Fruit fly (Drosophila melanogaster) whole organism, embryonic: ENCODE measurements around the gene Hsp110.

Experiments
- Adf1 ChIP-seq: fragments of 200-800 bp; sonication (Bioruptor generic); IDR thresholded peaks from 2 replicates; pipeline ENCODE4 v1.3.6; 2022; ENCODE audit warnings: missing biosample characterization, missing genetic modification characterization
- B-H1 ChIP-seq: fragments of 200-800 bp; sonication (Bioruptor generic); IDR thresholded peaks from 3 replicates; pipeline ENCODE4 v1.3.6; 2022; ENCODE audit warnings: missing biosample characterization, missing genetic modification characterization
- CG10366 ChIP-seq: fragments of 200-800 bp; sonication (Bioruptor generic); IDR thresholded peaks from 2 replicates; pipeline ENCODE4 v1.3.6; 2022; ENCODE audit warnings: missing biosample characterization, missing genetic modification characterization
- CG10543 ChIP-seq: fragments of 200-800 bp; sonication (Bioruptor generic); optimal IDR thresholded peaks from 3 replicates; lab custom pipeline; 2017; ENCODE audit warnings: missing biosample characterization, mild to moderate bottlenecking, missing genetic modification characterization, moderate library complexity
- CG11456 ChIP-seq: fragments of 200-800 bp; sonication (Bioruptor generic); IDR thresholded peaks from 3 replicates; pipeline ENCODE4 v1.3.6; 2022; ENCODE audit warnings: missing biosample characterization, missing genetic modification characterization
- CG14667 ChIP-seq: fragments of 200-800 bp; sonication (Bioruptor generic); IDR thresholded peaks from 2 replicates; pipeline ENCODE4 v1.3.6; 2022; ENCODE audit warnings: missing biosample characterization, missing genetic modification characterization
- CG1529 ChIP-seq: fragments of 200-800 bp; sonication (Bioruptor generic); optimal IDR thresholded peaks from 3 replicates; lab custom pipeline; 2018; ENCODE audit warnings: missing biosample characterization, missing genetic modification characterization
- CG15479 ChIP-seq: fragments of 200-800 bp; sonication (Bioruptor generic); optimal IDR thresholded peaks from 3 replicates; lab custom pipeline; 2019; ENCODE audit warnings: missing biosample characterization, mild to moderate bottlenecking, missing genetic modification characterization, moderate library complexity
- CG1603 ChIP-seq: fragments of 200-800 bp; sonication (Bioruptor generic); optimal IDR thresholded peaks from 2 replicates; lab custom pipeline; 2019; ENCODE audit warnings: missing biosample characterization, mild to moderate bottlenecking, missing genetic modification characterization, moderate library complexity
- CG17568 ChIP-seq: fragments of 200-800 bp; sonication (Bioruptor generic); optimal IDR thresholded peaks from 2 replicates; lab custom pipeline; 2018; ENCODE audit warnings: missing biosample characterization, mild to moderate bottlenecking, missing genetic modification characterization, moderate library complexity
- CG17829 ChIP-seq: fragments of 200-800 bp; optimal IDR thresholded peaks from 2 replicates; lab custom pipeline; 2019; ENCODE audit warnings: missing biosample characterization, mild to moderate bottlenecking, missing genetic modification characterization, moderate library complexity
- CG1792 ChIP-seq: fragments of 200-800 bp; sonication (Bioruptor generic); optimal IDR thresholded peaks from 2 replicates; lab custom pipeline; 2016; ENCODE audit warnings: missing biosample characterization, missing genetic modification characterization
- CG18262 ChIP-seq: fragments of 200-800 bp; optimal IDR thresholded peaks from 3 replicates; lab custom pipeline; 2019; ENCODE audit warnings: missing biosample characterization, mild to moderate bottlenecking, missing genetic modification characterization, moderate library complexity
- CG30431 ChIP-seq: fragments of 200-800 bp; sonication (Bioruptor generic); optimal IDR thresholded peaks from 2 replicates; lab custom pipeline; 2017; ENCODE audit warnings: missing biosample characterization, missing genetic modification characterization
- CG31365 ChIP-seq: fragments of 200-800 bp; sonication (Bioruptor generic); optimal IDR thresholded peaks from 2 replicates; lab custom pipeline; 2018; ENCODE audit warnings: missing biosample characterization, mild to moderate bottlenecking, missing genetic modification characterization
- CG33213 ChIP-seq: fragments of 200-800 bp; sonication (Bioruptor generic); optimal IDR thresholded peaks from 3 replicates; lab custom pipeline; 2016; ENCODE audit warnings: missing biosample characterization, missing genetic modification characterization
- CG33557 ChIP-seq: fragments of 200-800 bp; sonication (Bioruptor generic); optimal IDR thresholded peaks from 2 replicates; lab custom pipeline; 2019; ENCODE audit warnings: missing biosample characterization, mild to moderate bottlenecking, missing genetic modification characterization, moderate library complexity
- CG43689 ChIP-seq: fragments of 200-800 bp; sonication (Bioruptor generic); IDR thresholded peaks from 2 replicates; pipeline ENCODE4 v1.3.6; 2022; ENCODE audit warnings: missing biosample characterization, missing genetic modification characterization
- CG4617 ChIP-seq: fragments of 200-800 bp; sonication (Bioruptor generic); optimal IDR thresholded peaks from 3 replicates; lab custom pipeline; 2016; ENCODE audit warnings: missing biosample characterization, missing genetic modification characterization, borderline replicate concordance
- CG5953 ChIP-seq: fragments of 200-800 bp; sonication (Bioruptor generic); IDR thresholded peaks from 2 replicates; pipeline ENCODE4 v1.3.6; 2022; ENCODE audit warnings: missing biosample characterization, missing genetic modification characterization
- CG6765 ChIP-seq: fragments of 200-800 bp; sonication (Bioruptor generic); optimal IDR thresholded peaks from 3 replicates; lab custom pipeline; 2017; ENCODE audit warnings: missing biosample characterization, mild to moderate bottlenecking, missing genetic modification characterization
- CG7372 ChIP-seq: fragments of 200-800 bp; sonication (Bioruptor generic); IDR thresholded peaks from 2 replicates; pipeline ENCODE4 v1.3.6; 2022; ENCODE audit warnings: missing biosample characterization, missing genetic modification characterization
- CG7556 ChIP-seq: fragments of 200-800 bp; sonication (Bioruptor generic); optimal IDR thresholded peaks from 2 replicates; lab custom pipeline; 2017; ENCODE audit warnings: missing biosample characterization, mild to moderate bottlenecking, missing genetic modification characterization
- CG8924 ChIP-seq: fragments of 200-800 bp; optimal IDR thresholded peaks from 3 replicates; lab custom pipeline; 2019; ENCODE audit warnings: missing biosample characterization, mild to moderate bottlenecking, missing genetic modification characterization, moderate library complexity
- CHES-1-like ChIP-seq: fragments of 200-800 bp; sonication (Bioruptor generic); optimal IDR thresholded peaks from 2 replicates; lab custom pipeline; 2016; ENCODE audit warnings: missing biosample characterization, missing genetic modification characterization
- Camta ChIP-seq: fragments of 200-800 bp; sonication (Bioruptor generic); optimal IDR thresholded peaks from 2 replicates; lab custom pipeline; 2016; ENCODE audit warnings: missing biosample characterization, missing genetic modification characterization
- CoRest ChIP-seq: fragments of 200-800 bp; sonication (Bioruptor generic); optimal IDR thresholded peaks from 3 replicates; lab custom pipeline; 2018; ENCODE audit warnings: missing biosample characterization, mild to moderate bottlenecking, missing genetic modification characterization, moderate library complexity
- Gug ChIP-seq: fragments of 200-800 bp; sonication (Bioruptor generic); IDR thresholded peaks from 4 replicates; pipeline ENCODE4 v1.3.6; 2022; ENCODE audit warnings: missing biosample characterization, missing genetic modification characterization
- HHEX ChIP-seq: fragments of 200-800 bp; sonication (Bioruptor generic); optimal IDR thresholded peaks from 3 replicates; lab custom pipeline; 2017; ENCODE audit warnings: missing biosample characterization, mild to moderate bottlenecking, missing genetic modification characterization, missing genetic modification reagents
- Poxn ChIP-seq: fragments of 200-800 bp; sonication (Bioruptor generic); IDR thresholded peaks from 2 replicates; pipeline ENCODE4 v1.3.6; 2022; ENCODE audit warnings: missing biosample characterization, missing genetic modification characterization
- br ChIP-seq: fragments of >200 bp; optimal IDR thresholded peaks from 2 replicates; lab custom pipeline; 2017
- chn ChIP-seq: fragments of 200-800 bp; sonication (Bioruptor generic); optimal IDR thresholded peaks from 2 replicates; lab custom pipeline; 2016; ENCODE audit warnings: missing biosample characterization, missing genetic modification characterization
- dysf ChIP-seq: fragments of 200-800 bp; sonication (Bioruptor generic); IDR thresholded peaks from 3 replicates; pipeline ENCODE4 v1.3.6; 2022; ENCODE audit warnings: missing biosample characterization, missing genetic modification characterization
- eve ChIP-seq, 2 experiments: fragments of >200 bp; optimal IDR thresholded peaks; 2 replicates each; lab custom pipeline; 2017; ENCODE audit warnings: missing biosample characterization in 2 of 2, missing genetic modification characterization in 2 of 2
- exex ChIP-seq: fragments of 200-800 bp; sonication (Bioruptor generic); optimal IDR thresholded peaks from 4 replicates; lab custom pipeline; 2018; ENCODE audit warnings: missing biosample characterization, mild to moderate bottlenecking, missing genetic modification characterization, moderate library complexity
- grau ChIP-seq: fragments of 200-800 bp; optimal IDR thresholded peaks from 3 replicates; lab custom pipeline; 2019; ENCODE audit warnings: missing biosample characterization, mild to moderate bottlenecking, missing genetic modification characterization, moderate library complexity
- inv ChIP-seq: fragments of 200-800 bp; sonication (Bioruptor generic); IDR thresholded peaks from 2 replicates; pipeline ENCODE4 v1.3.6; 2022; ENCODE audit warnings: missing biosample characterization, missing genetic modification characterization; ENCODE audit not compliant: partially characterized antibody
- ken ChIP-seq: fragments of 200-800 bp; sonication (Bioruptor generic); IDR thresholded peaks from 3 replicates; pipeline ENCODE4 v1.3.6; 2022; ENCODE audit warnings: missing biosample characterization, missing genetic modification characterization
- knrl ChIP-seq: fragments of 200-800 bp; sonication (Bioruptor generic); IDR thresholded peaks from 3 replicates; pipeline ENCODE4 v1.3.6; 2022; ENCODE audit warnings: missing biosample characterization, missing genetic modification characterization; ENCODE audit not compliant: partially characterized antibody
- nerfin-2 ChIP-seq: fragments of 200-800 bp; sonication (Bioruptor generic); IDR thresholded peaks from 2 replicates; pipeline ENCODE4 v1.3.6; 2022; ENCODE audit warnings: missing biosample characterization, missing genetic modification characterization; ENCODE audit not compliant: partially characterized antibody
- prd ChIP-seq, 3 experiments: fragments of >200 bp in 2 of 3; fragments of 200-800 bp in 1 of 3; sonication (Bioruptor generic) in 1 of 3; optimal IDR thresholded peaks in 2 of 3; IDR thresholded peaks in 1 of 3; 2 replicates in 2 of 3; 3 replicates in 1 of 3; pipeline versions ENCODE4 v1.3.6 to Lab custom; 2017 to 2022; ENCODE audit warnings: missing biosample characterization in 1 of 3, missing genetic modification characterization in 1 of 3
- sd ChIP-seq: fragments of 200-800 bp; sonication (Bioruptor generic); optimal IDR thresholded peaks from 3 replicates; lab custom pipeline; 2018; ENCODE audit warnings: missing biosample characterization, mild to moderate bottlenecking, missing genetic modification characterization, moderate library complexity
- sens ChIP-seq: fragments of 200-800 bp; sonication (Bioruptor generic); peaks from one replicate; lab custom pipeline; 2016; ENCODE audit warnings: missing biosample characterization, missing genetic modification characterization
- sna ChIP-seq: fragments of 200-800 bp; sonication (Bioruptor generic); IDR thresholded peaks from 2 replicates; pipeline ENCODE4 v1.3.6; 2022; ENCODE audit warnings: missing biosample characterization, missing genetic modification characterization; ENCODE audit not compliant: partially characterized antibody
- twi ChIP-seq: fragments of 200-800 bp; optimal IDR thresholded peaks from 2 replicates; lab custom pipeline; 2019; ENCODE audit warnings: missing biosample characterization, mild to moderate bottlenecking, missing genetic modification characterization, moderate library complexity
- unc-4 ChIP-seq: fragments of 200-800 bp; sonication (Bioruptor generic); IDR thresholded peaks from 2 replicates; pipeline ENCODE4 v1.3.6; 2022; ENCODE audit warnings: missing biosample characterization, missing genetic modification characterization; ENCODE audit not compliant: partially characterized antibody
- vnd ChIP-seq: fragments of 200-800 bp; sonication (Bioruptor generic); IDR thresholded peaks from 3 replicates; pipeline ENCODE4 v1.3.6; 2022; ENCODE audit warnings: missing biosample characterization, missing genetic modification characterization; ENCODE audit not compliant: partially characterized antibody
- yki ChIP-seq: fragments of >200 bp; optimal IDR thresholded peaks from 3 replicates; lab custom pipeline; 2018
- zen ChIP-seq: fragments of 200-800 bp; sonication (Bioruptor generic); optimal IDR thresholded peaks from 3 replicates; lab custom pipeline; 2018; ENCODE audit warnings: missing biosample characterization, mild to moderate bottlenecking, missing genetic modification characterization, moderate library complexity

Gene Hsp110

dm6 chr3L:14001658-14002523, 34.9 kb upstream of the Hsp110 start, which contains the start of the genes Nprl3 and upSET:
Nprl3 (minus strand) TSS chr3L:14001880.
upSET (plus strand) TSS chr3L:14002127.
- TF ChIP-seq grau (tag; lab: Kevin White, UChicago), result peak; percentile 22
- TF ChIP-seq CHES-1-like (GFP tag; lab: Kevin White, UChicago), result peak; percentile 46
- TF ChIP-seq B-H1 (GFP tag; lab: Robert Waterston, UW), result no peak
- no peak for TF ChIP-seq CG7372 (GFP tag; lab: Robert Waterston, UW)
- TF ChIP-seq Poxn (GFP tag; lab: Robert Waterston, UW), result no peak
- no peak for TF ChIP-seq CG33557 (GFP tag; lab: Kevin White, UChicago)
- no peak for TF ChIP-seq prd (optimal IDR thresholded peaks at IDR 0.05; lab: Kevin White, UChicago)
- TF ChIP-seq prd (GFP tag; IDR thresholded peaks at IDR 0.05; lab: Robert Waterston, UW), result peak; percentile 21; the same call in 1 of the 3 replicates
- no peak for TF ChIP-seq CG1792 (GFP tag; lab: Kevin White, UChicago)
- TF ChIP-seq CG15479 (GFP tag; lab: Kevin White, UChicago), result no peak
- TF ChIP-seq CG31365, result no peak
- peak; percentile 72 for TF ChIP-seq sens (GFP tag; lab: Kevin White, UChicago)
- TF ChIP-seq CG14667, result no peak
- no peak for TF ChIP-seq Camta (GFP tag; lab: Kevin White, UChicago)
- peak; percentile 55 for TF ChIP-seq zen
- TF ChIP-seq CG8924 (tag; lab: Kevin White, UChicago), result no peak
- TF ChIP-seq CoRest, result peak; percentile 52
- no peak for TF ChIP-seq CG10366 (GFP tag; lab: Robert Waterston, UW)
- TF ChIP-seq CG7556 (GFP tag; lab: Kevin White, UChicago), result no peak
- TF ChIP-seq CG30431, result no peak
- no peak for TF ChIP-seq CG11456 (GFP tag; lab: Robert Waterston, UW)
- TF ChIP-seq chn, result no peak
- TF ChIP-seq yki (lab: Kevin White, UChicago), result no peak
- no peak for TF ChIP-seq ken (GFP tag; lab: Robert Waterston, UW)
- TF ChIP-seq HHEX (GFP tag; lab: Kevin White, UChicago), result no peak
- TF ChIP-seq sna (GFP tag; lab: Robert Waterston, UW), result peak; percentile 86
- peak; percentile 4 for TF ChIP-seq CG18262 (tag; lab: Kevin White, UChicago)
- TF ChIP-seq CG1529 (GFP tag; lab: Kevin White, UChicago), result no peak
- TF ChIP-seq CG33213, result peak; percentile 3
- TF ChIP-seq Gug (GFP tag; lab: Robert Waterston, UW), result no peak
- TF ChIP-seq br (lab: Kevin White, UChicago), result no peak
- peak; percentile 11 for TF ChIP-seq CG4617 (GFP tag; lab: Kevin White, UChicago)
- TF ChIP-seq CG10543 (GFP tag; lab: Kevin White, UChicago), result no peak
- TF ChIP-seq eve (GFP tag; optimal IDR thresholded peaks at IDR 0.05; lab: Kevin White, UChicago), result no peak
- TF ChIP-seq knrl (GFP tag; lab: Robert Waterston, UW), result peak; percentile 90; the same call in 2 of the 3 replicates
- peak; percentile 60 for TF ChIP-seq nerfin-2 (GFP tag; lab: Robert Waterston, UW)
- TF ChIP-seq exex (tag; lab: Kevin White, UChicago), result no peak
- TF ChIP-seq CG43689 (GFP tag; lab: Robert Waterston, UW), result no peak
- TF ChIP-seq Adf1 (GFP tag; lab: Robert Waterston, UW), result no peak
- TF ChIP-seq sd (tag; lab: Kevin White, UChicago), result no peak
- peak; percentile 46 for TF ChIP-seq CG17829 (tag; lab: Kevin White, UChicago)
- no peak for TF ChIP-seq CG5953
- TF ChIP-seq CG1603 (tag; lab: Kevin White, UChicago), result peak; percentile 39
- no peak for TF ChIP-seq CG6765 (GFP tag; lab: Kevin White, UChicago)
- TF ChIP-seq dysf (GFP tag; lab: Robert Waterston, UW), result no peak
- TF ChIP-seq unc-4 (GFP tag; lab: Robert Waterston, UW), result peak; percentile 85
- TF ChIP-seq vnd (GFP tag; lab: Robert Waterston, UW), result peak; percentile 81
- no peak for TF ChIP-seq twi (tag; lab: Kevin White, UChicago)
- TF ChIP-seq CG17568 (GFP tag; lab: Kevin White, UChicago), result no peak
- peak; percentile 86 for TF ChIP-seq inv (GFP tag; lab: Robert Waterston, UW)
